Worm (Caenorhabditis elegans) whole organism, young adult: ENCODE data around the gene F12F6.1.

Experiments used
- B0019.2 ChIP-seq: fragments of 200-800 bp; sonication (Bioruptor generic); conservative IDR thresholded peaks from 2 replicates; pipeline ENCODE4 v1.3.6; 2022; ENCODE audit warnings: missing genetic modification reagents, missing genetic modification characterization, missing compliant biosample characterization
- B0035.1 ChIP-seq: sonication (generic microtip); optimal IDR thresholded peaks from 2 replicates; lab custom pipeline; 2016; ENCODE audit warnings: missing genetic modification characterization, mild to moderate bottlenecking, missing compliant biosample characterization, missing genotype, missing genetic modification reagents
- B0336.3 ChIP-seq: fragments of 200-800 bp; sonication (Bioruptor generic); IDR thresholded peaks from 2 replicates; pipeline ENCODE4 v1.3.6; 2022; ENCODE audit warnings: missing genetic modification characterization, missing compliant biosample characterization
- F37B4.10 ChIP-seq: fragments of 200-800 bp; sonication (Bioruptor generic); IDR thresholded peaks from 2 replicates; pipeline ENCODE4 v1.3.6; 2022; ENCODE audit warnings: missing genetic modification characterization, missing compliant biosample characterization
- F52B5.7 ChIP-seq: sonication (generic microtip); optimal IDR thresholded peaks from 2 replicates; lab custom pipeline; 2016; ENCODE audit warnings: mild to moderate bottlenecking, missing genetic modification characterization, missing compliant biosample characterization
- T07F8.4 ChIP-seq: sonication (generic microtip); optimal IDR thresholded peaks from 2 replicates; lab custom pipeline; 2016; ENCODE audit warnings: mild to moderate bottlenecking, missing genetic modification characterization, moderate library complexity, missing compliant biosample characterization
- T26A5.8 ChIP-seq: sonication (generic microtip); optimal IDR thresholded peaks from 2 replicates; lab custom pipeline; 2016; ENCODE audit warnings: missing genetic modification characterization, missing compliant biosample characterization
- Y79H2A.3 ChIP-seq: fragments of 200-800 bp; sonication (Bioruptor generic); conservative IDR thresholded peaks from 2 replicates; pipeline ENCODE4 v1.3.6; 2022; ENCODE audit warnings: missing genetic modification reagents, missing genetic modification characterization, missing compliant biosample characterization
- atf-7 ChIP-seq: sonication (generic microtip); optimal IDR thresholded peaks from 2 replicates; lab custom pipeline; 2017; ENCODE audit warnings: mild to moderate bottlenecking, missing genetic modification characterization, missing compliant biosample characterization
- attf-3 ChIP-seq: fragments of 200-800 bp; sonication (Bioruptor generic); conservative IDR thresholded peaks from 2 replicates; pipeline ENCODE4 v1.3.6; 2022; ENCODE audit warnings: missing genetic modification reagents, missing genetic modification characterization, missing compliant biosample characterization
- attf-5 ChIP-seq: fragments of 200-800 bp; sonication (Bioruptor generic); optimal IDR thresholded peaks from 2 replicates; lab custom pipeline; 2018; ENCODE audit warnings: mild to moderate bottlenecking, missing genetic modification characterization, missing compliant biosample characterization
- attf-6 ChIP-seq: fragments of 200-800 bp; sonication (Bioruptor generic); IDR thresholded peaks from 2 replicates; pipeline ENCODE4 v1.3.6; 2022; ENCODE audit warnings: missing genetic modification reagents, missing genetic modification characterization, missing compliant biosample characterization
- bed-1 ChIP-seq: fragments of 200-800 bp; sonication (Bioruptor generic); IDR thresholded peaks from 2 replicates; pipeline ENCODE4 v1.3.6; 2022; ENCODE audit warnings: missing genetic modification reagents, missing genetic modification characterization, missing compliant biosample characterization
- ccch-3 ChIP-seq: fragments of 200-800 bp; sonication (Bioruptor generic); optimal IDR thresholded peaks from 2 replicates; lab custom pipeline; 2018; ENCODE audit warnings: mild to moderate bottlenecking, missing genetic modification characterization, missing compliant biosample characterization
- cebp-1 ChIP-seq, 2 experiments: fragments of 200-800 bp in 1 of 2; sonication (Bioruptor generic) in 1 of 2; sonication (generic microtip) in 1 of 2; IDR thresholded peaks in 1 of 2; optimal IDR thresholded peaks in 1 of 2; 2 replicates each; pipeline versions ENCODE4 v1.3.6 to Lab custom; 2017 to 2022; ENCODE audit warnings: missing compliant biosample characterization in 2 of 2, missing genetic modification characterization in 2 of 2, mild to moderate bottlenecking in 1 of 2, missing genetic modification reagents in 1 of 2, moderate library complexity in 1 of 2
- efl-1 ChIP-seq: fragments of 150-350 bp; optimal IDR thresholded peaks from 2 replicates; lab custom pipeline; 2014; ENCODE audit warnings: missing biosample characterization, missing genetic modification reagents, missing genetic modification characterization
- egl-44 ChIP-seq: fragments of 200-800 bp; sonication (Bioruptor generic); IDR thresholded peaks from 2 replicates; pipeline ENCODE4 v1.3.6; 2022; ENCODE audit warnings: missing genetic modification reagents, missing genetic modification characterization, missing compliant biosample characterization
- egrh-3 ChIP-seq: fragments of 200-800 bp; sonication (Bioruptor generic); IDR thresholded peaks from 2 replicates; pipeline ENCODE4 v1.3.6; 2022; ENCODE audit warnings: missing genetic modification reagents, missing genetic modification characterization, missing compliant biosample characterization
- ekl-4 ChIP-seq: fragments of 200-800 bp; sonication (Bioruptor generic); IDR thresholded peaks from 2 replicates; pipeline ENCODE4 v1.3.6; 2022; ENCODE audit warnings: missing genetic modification reagents, missing genetic modification characterization, missing compliant biosample characterization
- hmg-1.2 ChIP-seq: fragments of 200-800 bp; sonication (Bioruptor generic); IDR thresholded peaks from 2 replicates; pipeline ENCODE4 v1.3.6; 2022; ENCODE audit warnings: missing genetic modification reagents, missing genetic modification characterization, missing compliant biosample characterization
- hmg-20 ChIP-seq: fragments of 200-800 bp; sonication (Bioruptor generic); IDR thresholded peaks from 2 replicates; pipeline ENCODE4 v1.3.6; 2022; ENCODE audit warnings: missing genetic modification reagents, missing genetic modification characterization, missing compliant biosample characterization
- let-607 ChIP-seq, 2 experiments: fragments of 200-800 bp in 1 of 2; sonication (Bioruptor generic) in 1 of 2; sonication (generic microtip) in 1 of 2; optimal IDR thresholded peaks; 2 replicates each; lab custom pipeline; 2016 to 2018; ENCODE audit warnings: mild to moderate bottlenecking in 2 of 2, missing compliant biosample characterization in 2 of 2, missing genetic modification characterization in 2 of 2, moderate library complexity in 2 of 2, missing genotype in 1 of 2
- lsl-1 ChIP-seq: fragments of 200-800 bp; sonication (Bioruptor generic); optimal IDR thresholded peaks from 2 replicates; lab custom pipeline; 2018; ENCODE audit warnings: mild to moderate bottlenecking, missing genetic modification characterization, moderate library complexity, missing compliant biosample characterization
- madf-3 ChIP-seq: fragments of 200-800 bp; sonication (Bioruptor generic); IDR thresholded peaks from 2 replicates; pipeline ENCODE4 v1.3.6; 2022; ENCODE audit warnings: missing genetic modification reagents, missing genetic modification characterization, missing compliant biosample characterization
- nfya-2 ChIP-seq: fragments of 200-800 bp; sonication (Bioruptor generic); IDR thresholded peaks from 2 replicates; pipeline ENCODE4 v1.3.6; 2022; ENCODE audit warnings: missing genetic modification reagents, missing genetic modification characterization, missing compliant biosample characterization
- nhr-27 ChIP-seq: fragments of 200-800 bp; sonication (Bioruptor generic); optimal IDR thresholded peaks from 2 replicates; lab custom pipeline; 2018; ENCODE audit warnings: mild to moderate bottlenecking, missing genetic modification characterization, moderate library complexity, missing compliant biosample characterization
- nhr-80 ChIP-seq: sonication (generic microtip); optimal IDR thresholded peaks from 2 replicates; lab custom pipeline; 2016; ENCODE audit warnings: missing genetic modification characterization, missing compliant biosample characterization
- pha-4 ChIP-seq: fragments of 150-350 bp; sonication (generic microtip); optimal IDR thresholded peaks from 2 replicates; lab custom pipeline; 2014; ENCODE audit warnings: missing biosample characterization, missing genetic modification reagents, missing genetic modification characterization
- rcor-1 ChIP-seq: fragments of 200-800 bp; sonication (Bioruptor generic); IDR thresholded peaks from 2 replicates; pipeline ENCODE4 v1.3.6; 2022; ENCODE audit warnings: missing genetic modification reagents, missing genetic modification characterization, missing compliant biosample characterization
- rec-8 ChIP-seq, 2 experiments: sonication (generic microtip); optimal IDR thresholded peaks; 2 replicates each; lab custom pipeline; 2016; ENCODE audit warnings: mild to moderate bottlenecking in 2 of 2, missing genetic modification characterization in 2 of 2, missing genetic modification reagents in 2 of 2, missing genotype in 2 of 2, missing biosample characterization in 1 of 2, missing compliant biosample characterization in 1 of 2, moderate library complexity in 1 of 2
- sea-2 ChIP-seq: fragments of 200-800 bp; sonication (Bioruptor generic); IDR thresholded peaks from 2 replicates; pipeline ENCODE4 v1.3.6; 2022; ENCODE audit warnings: missing genetic modification characterization, missing compliant biosample characterization
- tbp1 ChIP-seq: fragments of 200-800 bp; sonication (Bioruptor generic); optimal IDR thresholded peaks from 2 replicates; lab custom pipeline; 2018; ENCODE audit warnings: mild to moderate bottlenecking, missing genetic modification characterization, missing compliant biosample characterization
- tbx-9 ChIP-seq: sonication (generic microtip); optimal IDR thresholded peaks from 2 replicates; lab custom pipeline; 2016; ENCODE audit warnings: borderline replicate concordance, missing genetic modification characterization, inconsistent platforms, missing compliant biosample characterization
- xnd-1 ChIP-seq: sonication (generic microtip); optimal IDR thresholded peaks from 2 replicates; lab custom pipeline; 2016; ENCODE audit warnings: missing genotype, missing genetic modification reagents, missing genetic modification characterization, missing compliant biosample characterization
- zfh-2 ChIP-seq: fragments of 200-800 bp; sonication (Bioruptor generic); conservative IDR thresholded peaks from 2 replicates; pipeline ENCODE4 v1.3.6; 2022; ENCODE audit warnings: missing genetic modification reagents, missing genetic modification characterization, missing compliant biosample characterization
- ztf-18 ChIP-seq: sonication (generic microtip); optimal IDR thresholded peaks from 2 replicates; lab custom pipeline; 2016; ENCODE audit warnings: missing genotype, mild to moderate bottlenecking, missing genetic modification characterization, missing compliant biosample characterization
- ztf-25 ChIP-seq: fragments of 200-800 bp; sonication (Bioruptor generic); IDR thresholded peaks from 2 replicates; pipeline ENCODE4 v1.3.6; 2022; ENCODE audit warnings: missing genetic modification reagents, missing genetic modification characterization, missing compliant biosample characterization

F12F6.1 gene

DNA sequence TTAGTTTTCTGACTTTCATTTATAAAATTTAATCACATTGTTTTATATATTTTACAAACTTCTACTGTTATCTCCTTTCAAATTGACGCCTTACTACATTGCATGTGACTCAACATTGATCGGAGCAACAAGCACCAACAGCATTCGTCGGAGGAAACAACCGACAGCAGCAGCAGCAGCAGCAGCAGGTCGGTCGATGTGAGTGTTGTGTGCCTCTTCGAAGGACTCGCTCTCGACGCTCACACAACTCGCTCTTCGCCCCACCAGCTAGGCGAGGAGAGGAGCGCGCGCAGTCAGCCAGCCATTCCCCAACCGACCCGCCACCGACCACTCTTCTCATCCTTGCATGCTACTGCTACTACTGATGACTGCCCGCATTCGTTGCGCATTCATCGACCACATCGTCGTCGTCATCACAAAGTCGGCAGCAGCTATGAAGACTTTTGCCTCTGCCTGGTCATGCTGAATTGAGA, at the start of gene F12F6.1:
F12F6.1 (plus strand) TSS at position 51 of the 473 bp plus-strand sequence.
- TF ChIP-seq F52B5.7 (tag; lab: Kevin White, UChicago) (peak; percentile 61), B0035.1 (tag; lab: Kevin White, UChicago) (no peak), cebp-1 (GFP tag; IDR thresholded peaks at IDR 0.05; lab: Robert Waterston, UW) (no peak), cebp-1 (tag; optimal IDR thresholded peaks at IDR 0.05; lab: Kevin White, UChicago) (peak; percentile 5), ekl-4 (0 out of 2 replicates have a peak, but pooled peaks have one; percentile 16), nhr-80 (tag; lab: Kevin White, UChicago) (peak; percentile 7), B0019.2 (GFP tag; lab: Robert Waterston, UW) (0 out of 2 replicates have a peak, but pooled peaks have one; percentile 9), ccch-3 (GFP tag; lab: Kevin White, UChicago) (no peak), sea-2 (GFP tag; lab: Robert Waterston, UW) (0 out of 2 replicates have a peak, but pooled peaks have one; percentile 33), tbp1 (GFP tag; lab: Kevin White, UChicago) (no peak), Y79H2A.3 (GFP tag; lab: Robert Waterston, UW) (no peak), F37B4.10 (0 out of 2 replicates have a peak, but pooled peaks have one; percentile 16), rec-8 (tag; optimal IDR thresholded peaks at IDR 0.05; lab: Kevin White, UChicago) (no peak), T07F8.4 (no peak), B0336.3 (GFP tag; lab: Robert Waterston, UW) (no peak), rcor-1 (GFP tag; lab: Robert Waterston, UW) (peak; percentile 70), ztf-18 (tag; lab: Kevin White, UChicago) (no peak), bed-1 (0 out of 2 replicates have a peak, but pooled peaks have one; percentile 57), attf-5 (GFP tag; lab: Kevin White, UChicago) (no peak), xnd-1 (tag; lab: Kevin White, UChicago) (no peak), egrh-3 (GFP tag; lab: Robert Waterston, UW) (peak; percentile 85), nfya-2 (0 out of 2 replicates have a peak, but pooled peaks have one; percentile 18), efl-1 (GFP tag; lab: Kevin White, UChicago) (no peak), nhr-27 (tag; lab: Kevin White, UChicago) (no peak), egl-44 (0 out of 2 replicates have a peak, but pooled peaks have one; percentile 47), zfh-2 (peak; percentile 96), attf-6 (GFP tag; lab: Robert Waterston, UW) (0 out of 2 replicates have a peak, but pooled peaks have one; percentile 23), hmg-20 (0 out of 2 replicates have a peak, but pooled peaks have one; percentile 36), madf-3 (GFP tag; lab: Robert Waterston, UW) (0 out of 2 replicates have a peak, but pooled peaks have one; percentile 60), attf-3 (0 out of 2 replicates have a peak, but pooled peaks have one; percentile 37)

DNA sequence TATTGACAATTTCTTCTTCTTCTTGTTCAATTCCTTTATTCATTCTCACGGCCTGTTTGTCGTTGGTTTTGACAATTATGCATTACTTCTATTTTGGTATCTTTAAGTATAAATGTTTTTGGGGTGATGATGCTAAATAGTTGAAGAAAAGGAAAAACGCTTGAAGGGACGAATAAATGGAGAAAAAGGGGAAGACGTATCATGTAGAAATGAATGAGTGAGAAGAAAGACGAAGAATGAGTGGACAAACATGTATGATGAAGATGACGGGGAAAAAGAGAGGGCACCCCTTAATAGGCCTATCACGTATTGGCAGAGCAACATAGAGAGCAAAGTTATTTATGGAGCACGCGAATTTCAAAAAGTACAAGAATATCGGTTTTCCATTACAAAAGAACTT, 35.1 kb upstream of the F12F6.1 start, which contains the start of gene M04B2.7:
M04B2.7 (minus strand) TSS at position 101 of the 400 bp plus-strand sequence.
- no peak for TF ChIP-seq lsl-1 (GFP tag; lab: Kevin White, UChicago)
- TF ChIP-seq rec-8 (tag; optimal IDR thresholded peaks at IDR 0.05; lab: Kevin White, UChicago) = no peak
- no peak for TF ChIP-seq sea-2 (GFP tag; lab: Robert Waterston, UW)
- TF ChIP-seq T26A5.8 (tag; lab: Kevin White, UChicago) = no peak
- TF ChIP-seq tbx-9 (tag; lab: Kevin White, UChicago) = no peak
- TF ChIP-seq hmg-1.2 = no peak
- no peak for TF ChIP-seq let-607 (tag; optimal IDR thresholded peaks at IDR 0.05; lab: Kevin White, UChicago)
- no peak for TF ChIP-seq pha-4 (tag; lab: Kevin White, UChicago)
- no peak for TF ChIP-seq ztf-25 (GFP tag; lab: Robert Waterston, UW)
- TF ChIP-seq xnd-1 (tag; lab: Kevin White, UChicago) = no peak
- no peak for TF ChIP-seq atf-7 (tag; lab: Kevin White, UChicago)
